Worm (Caenorhabditis elegans) whole organism, L4 larva: ENCODE measurements around the gene C26B9.6.

Source experiments
- F26F4.8 ChIP-seq: fragments of 200-800 bp; sonication (Bioruptor generic); conservative IDR thresholded peaks from 2 replicates; pipeline ENCODE4 v1.3.6; 2022; ENCODE audit warnings: missing genetic modification characterization, missing compliant biosample characterization
- F49E8.2 ChIP-seq: sonication (generic microtip); optimal IDR thresholded peaks from 2 replicates; lab custom pipeline; 2016; ENCODE audit warnings: missing compliant biosample characterization, mild to moderate bottlenecking, missing genetic modification characterization, borderline replicate concordance
- Y5F2A.4 ChIP-seq: fragments of 200-800 bp; sonication (Bioruptor generic); optimal IDR thresholded peaks from 2 replicates; lab custom pipeline; 2018; ENCODE audit warnings: mild to moderate bottlenecking, missing genetic modification characterization, missing compliant biosample characterization
- Y75B8A.6 ChIP-seq: fragments of 200-800 bp; sonication (Bioruptor generic); IDR thresholded peaks from 2 replicates; pipeline ENCODE4 v1.3.6; 2022; ENCODE audit warnings: missing genetic modification reagents, missing genetic modification characterization, missing compliant biosample characterization
- attf-4 ChIP-seq: sonication (generic microtip); optimal IDR thresholded peaks from 3 replicates; lab custom pipeline; 2017; ENCODE audit warnings: missing biosample characterization, missing genetic modification characterization
- ceh-20 ChIP-seq: fragments of 200-800 bp; sonication (Bioruptor generic); IDR thresholded peaks from 2 replicates; pipeline ENCODE4 v1.3.6; 2022; ENCODE audit warnings: missing genetic modification reagents, missing genetic modification characterization, missing compliant biosample characterization
- ceh-82 ChIP-seq: sonication (generic microtip); optimal IDR thresholded peaks from 2 replicates; lab custom pipeline; 2017; ENCODE audit warnings: missing biosample characterization, missing genetic modification characterization
- cey-2 ChIP-seq: sonication (generic microtip); optimal IDR thresholded peaks from 3 replicates; lab custom pipeline; 2017; ENCODE audit warnings: missing genetic modification characterization, mild to moderate bottlenecking, missing compliant biosample characterization, antibody characterized with exemption, borderline replicate concordance; ENCODE audit not compliant: insufficient read depth
- ctbp-1 ChIP-seq: fragments of 200-800 bp; sonication (Bioruptor generic); IDR thresholded peaks from 2 replicates; pipeline ENCODE4 v1.3.6; 2022; ENCODE audit warnings: missing genetic modification reagents, missing genetic modification characterization, missing compliant biosample characterization
- daf-16 ChIP-seq, 3 experiments: sonication (generic microtip); optimal IDR thresholded peaks; 2 replicates each; lab custom pipeline; 2016 to 2017; ENCODE audit warnings: missing genetic modification characterization in 3 of 3, missing genetic modification reagents in 3 of 3, mild to moderate bottlenecking in 2 of 3, missing compliant biosample characterization in 2 of 3, missing biosample characterization in 1 of 3, moderate library complexity in 1 of 3
- daf-19 ChIP-seq: fragments of 200-800 bp; sonication (Bioruptor generic); conservative IDR thresholded peaks from 2 replicates; pipeline ENCODE4 v1.3.6; 2022; ENCODE audit warnings: missing genetic modification characterization, missing compliant biosample characterization
- dmd-8 ChIP-seq: fragments of 200-800 bp; sonication (Bioruptor generic); IDR thresholded peaks from 2 replicates; pipeline ENCODE4 v1.3.6; 2022; ENCODE audit warnings: missing genetic modification characterization, missing compliant biosample characterization
- dpl-1 ChIP-seq: fragments of 150-350 bp; optimal IDR thresholded peaks from 2 replicates; lab custom pipeline; 2014; ENCODE audit warnings: missing biosample characterization, missing genetic modification reagents, missing genetic modification characterization
- duxl-1 ChIP-seq: sonication (generic microtip); optimal IDR thresholded peaks from 2 replicates; lab custom pipeline; 2016; ENCODE audit warnings: mild to moderate bottlenecking, missing genetic modification characterization, moderate library complexity, missing compliant biosample characterization; ENCODE audit not compliant: poor library complexity
- egl-27 ChIP-seq: sonication (generic microtip); optimal IDR thresholded peaks from 3 replicates; lab custom pipeline; 2017; ENCODE audit warnings: missing biosample characterization, missing genetic modification reagents, missing genetic modification characterization
- egl-43 ChIP-seq: fragments of 200-800 bp; sonication (Bioruptor generic); IDR thresholded peaks from 2 replicates; pipeline ENCODE4 v1.3.6; 2022; ENCODE audit warnings: missing genetic modification reagents, missing genetic modification characterization, missing compliant biosample characterization
- hmg-1.1 ChIP-seq: fragments of 200-800 bp; sonication (Bioruptor generic); IDR thresholded peaks from 2 replicates; pipeline ENCODE4 v1.3.6; 2022; ENCODE audit warnings: missing genetic modification reagents, missing genetic modification characterization, missing compliant biosample characterization
- jun-1 ChIP-seq: fragments of 150-350 bp; optimal IDR thresholded peaks from 2 replicates; lab custom pipeline; 2014; ENCODE audit warnings: missing biosample characterization, missing genetic modification reagents, missing genetic modification characterization
- lin-1 ChIP-seq: fragments of 200-800 bp; sonication (Bioruptor generic); IDR thresholded peaks from 2 replicates; pipeline ENCODE4 v1.3.6; 2022; ENCODE audit warnings: missing genetic modification reagents, missing genetic modification characterization, missing compliant biosample characterization
- lin-13 ChIP-seq: fragments of 150-350 bp; optimal IDR thresholded peaks from 2 replicates; lab custom pipeline; 2014; ENCODE audit warnings: missing biosample characterization, missing genetic modification reagents, missing genetic modification characterization
- lin-15B ChIP-seq: fragments of 150-350 bp; sonication (generic microtip); optimal IDR thresholded peaks from 3 replicates; lab custom pipeline; 2014; ENCODE audit warnings: missing biosample characterization, missing genetic modification characterization
- lin-39 ChIP-seq: fragments of 150-350 bp; optimal IDR thresholded peaks from 2 replicates; lab custom pipeline; 2014; ENCODE audit warnings: missing biosample characterization, missing genetic modification reagents, missing genetic modification characterization
- lir-3 ChIP-seq: sonication (generic microtip); optimal IDR thresholded peaks from 2 replicates; lab custom pipeline; 2016; ENCODE audit warnings: mild to moderate bottlenecking, missing genetic modification characterization, missing compliant biosample characterization
- lsy-2 ChIP-seq, 2 experiments: fragments of 150-350 bp in 1 of 2; sonication (generic microtip) in 1 of 2; optimal IDR thresholded peaks; 2 replicates each; lab custom pipeline; 2014 to 2017; ENCODE audit warnings: missing biosample characterization in 2 of 2, missing genetic modification characterization in 2 of 2
- madf-5 ChIP-seq, 2 experiments: fragments of 200-800 bp; sonication (Bioruptor generic); IDR thresholded peaks; 2 replicates each; pipeline ENCODE4 v1.3.6; 2022; ENCODE audit warnings: missing compliant biosample characterization in 2 of 2, missing genetic modification characterization in 2 of 2
- madf-9 ChIP-seq: fragments of 200-800 bp; sonication (Bioruptor generic); conservative IDR thresholded peaks from 2 replicates; pipeline ENCODE4 v1.3.6; 2022; ENCODE audit warnings: missing genetic modification reagents, missing genetic modification characterization, missing compliant biosample characterization
- mdt-29 ChIP-seq: fragments of 200-800 bp; sonication (Bioruptor generic); IDR thresholded peaks from 2 replicates; pipeline ENCODE4 v1.3.6; 2022; ENCODE audit warnings: missing genetic modification reagents, missing genetic modification characterization, missing compliant biosample characterization
- nhr-10 ChIP-seq: fragments of 150-350 bp; optimal IDR thresholded peaks from 2 replicates; lab custom pipeline; 2014; ENCODE audit warnings: missing biosample characterization, missing genetic modification characterization
- nhr-25 ChIP-seq: sonication (generic microtip); optimal IDR thresholded peaks from 2 replicates; lab custom pipeline; 2017; ENCODE audit warnings: missing genetic modification characterization, mild to moderate bottlenecking, missing compliant biosample characterization, antibody characterized with exemption, moderate library complexity, borderline replicate concordance; ENCODE audit not compliant: insufficient read depth
- nhr-48 ChIP-seq: sonication (generic microtip); optimal IDR thresholded peaks from 2 replicates; lab custom pipeline; 2016; ENCODE audit warnings: mild to moderate bottlenecking, missing genetic modification characterization, missing compliant biosample characterization
- php-3 ChIP-seq: fragments of 200-800 bp; sonication (Bioruptor generic); IDR thresholded peaks from 2 replicates; pipeline ENCODE4 v1.3.6; 2022; ENCODE audit warnings: missing genetic modification reagents, missing genetic modification characterization, missing compliant biosample characterization
- pqm-1 ChIP-seq: sonication (generic microtip); optimal IDR thresholded peaks from 2 replicates; lab custom pipeline; 2017; ENCODE audit warnings: missing biosample characterization, missing genetic modification characterization
- saeg-2 ChIP-seq: fragments of 200-800 bp; sonication (Bioruptor generic); IDR thresholded peaks from 2 replicates; pipeline ENCODE4 v1.3.6; 2022; ENCODE audit warnings: missing genetic modification reagents, missing genetic modification characterization, missing compliant biosample characterization
- sdz-12 ChIP-seq: fragments of 200-800 bp; sonication (Bioruptor generic); optimal IDR thresholded peaks from 2 replicates; lab custom pipeline; 2018; ENCODE audit warnings: mild to moderate bottlenecking, missing genetic modification characterization, missing compliant biosample characterization
- skn-1 ChIP-seq: fragments of 150-350 bp; optimal IDR thresholded peaks from 2 replicates; lab custom pipeline; 2014; ENCODE audit warnings: missing biosample characterization, missing genetic modification characterization
- snpc-4 ChIP-seq: fragments of 150-350 bp; optimal IDR thresholded peaks from 2 replicates; lab custom pipeline; 2014; ENCODE audit warnings: missing biosample characterization, missing genetic modification characterization
- tra-1 ChIP-seq: fragments of 200-800 bp; sonication (Bioruptor generic); IDR thresholded peaks from 2 replicates; pipeline ENCODE4 v1.3.6; 2022; ENCODE audit warnings: missing genetic modification reagents, missing genetic modification characterization, missing compliant biosample characterization
- unc-130 ChIP-seq: sonication (generic microtip); optimal IDR thresholded peaks from 2 replicates; lab custom pipeline; 2016; ENCODE audit warnings: missing genetic modification reagents, missing genetic modification characterization, missing compliant biosample characterization
- unc-39 ChIP-seq: sonication (generic microtip); optimal IDR thresholded peaks from 2 replicates; lab custom pipeline; 2017; ENCODE audit warnings: missing biosample characterization, missing genetic modification characterization
- unc-62 ChIP-seq, 3 experiments: fragments of 150-350 bp in 1 of 3; sonication (generic microtip); optimal IDR thresholded peaks in 2 of 3; peaks in 1 of 3; 1 replicate in 1 of 3; 2 replicates in 2 of 3; lab custom pipeline; 2014 to 2017; ENCODE audit warnings: missing biosample characterization in 3 of 3, missing genetic modification characterization in 3 of 3, missing genetic modification reagents in 3 of 3, missing genotype in 1 of 3
- vab-7 ChIP-seq: fragments of 200-800 bp; sonication (Bioruptor generic); IDR thresholded peaks from 2 replicates; pipeline ENCODE4 v1.3.6; 2022; ENCODE audit warnings: missing genetic modification reagents, missing genetic modification characterization, missing compliant biosample characterization
- zag-1 ChIP-seq: fragments of 150-350 bp; optimal IDR thresholded peaks from 2 replicates; lab custom pipeline; 2014; ENCODE audit warnings: missing biosample characterization, missing genetic modification characterization
- zfp-2 ChIP-seq: sonication (generic microtip); optimal IDR thresholded peaks from 2 replicates; lab custom pipeline; 2016; ENCODE audit warnings: mild to moderate bottlenecking, missing genetic modification characterization, missing compliant biosample characterization
- zip-2 ChIP-seq: fragments of 150-350 bp; optimal IDR thresholded peaks from 2 replicates; lab custom pipeline; 2014; ENCODE audit warnings: missing biosample characterization, missing genetic modification characterization
- ztf-11 ChIP-seq: fragments of 150-350 bp; optimal IDR thresholded peaks from 2 replicates; lab custom pipeline; 2014; ENCODE audit warnings: missing biosample characterization, missing genetic modification characterization
- ztf-7 ChIP-seq: fragments of 150-350 bp; optimal IDR thresholded peaks from 2 replicates; lab custom pipeline; 2014; ENCODE audit warnings: missing biosample characterization, missing genetic modification characterization

C26B9.6 gene

DNA sequence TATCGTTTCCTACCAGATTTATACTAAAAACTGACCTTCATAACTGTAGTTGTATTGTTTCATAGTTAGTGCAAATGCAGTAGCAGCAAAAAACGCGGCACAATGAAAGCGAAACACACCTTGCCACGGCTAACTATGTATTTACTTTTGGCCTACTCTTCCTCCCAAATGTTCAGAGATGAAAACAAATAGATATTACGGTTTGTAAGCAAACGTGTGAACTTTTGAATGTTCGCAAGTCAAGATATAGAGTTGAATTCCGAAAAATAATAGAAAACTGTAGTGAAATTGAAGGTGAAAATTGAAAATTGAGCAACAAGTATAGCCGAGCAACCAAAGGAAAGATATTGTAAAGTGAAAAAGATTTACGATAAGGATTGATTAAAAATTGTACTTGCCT lies 29.0 kb upstream of the C26B9.6 start, which contains the start of gene chtl-1:
Gene chtl-1 (minus strand): TSS at position 101 of the 400 bp plus-strand sequence.
- TF ChIP-seq F26F4.8 (GFP tag; lab: Robert Waterston, UW) = no peak
- no peak for TF ChIP-seq dmd-8
- no peak for TF ChIP-seq jun-1
- TF ChIP-seq cey-2 = no peak
- no peak for TF ChIP-seq daf-19 (GFP tag; lab: Robert Waterston, UW)
- TF ChIP-seq madf-9 (GFP tag; lab: Robert Waterston, UW) = no peak
- no peak for TF ChIP-seq duxl-1 (tag; lab: Kevin White, UChicago)
- TF ChIP-seq zfp-2 (tag; lab: Kevin White, UChicago) = no peak
- TF ChIP-seq skn-1 (tag; lab: Kevin White, UChicago) = no peak
- TF ChIP-seq egl-27 (tag; lab: Kevin White, UChicago) = no peak
- no peak for TF ChIP-seq F49E8.2 (tag; lab: Kevin White, UChicago)
- no peak for TF ChIP-seq tra-1
- TF ChIP-seq lsy-2 (tag; optimal IDR thresholded peaks at IDR 0.05; lab: Kevin White, UChicago) = no peak
- TF ChIP-seq zag-1 (tag; lab: Kevin White, UChicago) = no peak
- TF ChIP-seq saeg-2 (GFP tag; lab: Robert Waterston, UW) = no peak
- no peak for TF ChIP-seq sdz-12 (GFP tag; lab: Kevin White, UChicago)
- no peak for TF ChIP-seq php-3 (GFP tag; lab: Robert Waterston, UW)
- TF ChIP-seq unc-62 (GFP tag; optimal IDR thresholded peaks at IDR 0.05 in 1 of 2; lab: Kevin White, UChicago) = no peak
- no peak for TF ChIP-seq unc-62 (tag; optimal IDR thresholded peaks at IDR 0.05; lab: Kevin White, UChicago)
- no peak for TF ChIP-seq zip-2 (tag; lab: Kevin White, UChicago)
- TF ChIP-seq Y5F2A.4 = no peak

ce11 chrX:5360682-5361081 lies 25.4 kb upstream of the C26B9.6 start:
- TF ChIP-seq lin-13 (GFP tag; lab: Kevin White, UChicago) = no peak
- 0 out of 2 replicates have a peak, but pooled peaks have one; percentile 33 for TF ChIP-seq egl-43 (GFP tag; lab: Robert Waterston, UW)
- TF ChIP-seq ztf-11 = no peak
- TF ChIP-seq lir-3 (tag; lab: Kevin White, UChicago) = no peak
- TF ChIP-seq, all 104 proteins: peak for 1

DNA sequence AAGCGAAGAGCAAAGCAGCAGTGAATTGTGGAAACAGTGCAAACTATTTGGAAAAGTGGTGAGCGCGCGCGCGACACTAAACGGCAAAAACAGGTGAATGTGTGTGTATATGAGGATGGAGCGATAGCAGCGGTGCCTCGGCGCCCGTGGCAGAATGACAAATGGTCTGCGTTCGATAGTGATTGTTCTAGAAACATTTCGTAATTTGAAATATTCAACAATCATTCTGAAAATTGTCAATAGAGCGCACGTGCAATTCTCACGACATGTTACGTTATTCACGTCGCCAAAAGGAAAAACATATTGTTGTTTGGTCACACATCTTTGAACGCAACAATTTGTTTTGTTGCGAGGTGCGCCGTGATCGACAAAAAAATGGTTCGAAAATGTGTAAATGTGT lies 20.0 kb upstream of the C26B9.6 start:
- TF ChIP-seq nhr-48 (no peak), dpl-1 (GFP tag; lab: Kevin White, UChicago) (no peak), unc-130 (no peak), unc-62 (GFP tag; optimal IDR thresholded peaks at IDR 0.05 in 1 of 2; lab: Kevin White, UChicago) (no peak), unc-62 (tag; optimal IDR thresholded peaks at IDR 0.05; lab: Kevin White, UChicago) (no peak), ceh-82 (tag; lab: Kevin White, UChicago) (no peak), lin-15B (tag; lab: Kevin White, UChicago) (no peak), unc-39 (tag; lab: Kevin White, UChicago) (no peak), ztf-7 (tag; lab: Kevin White, UChicago) (no peak), madf-5 (GFP tag; IDR thresholded peaks at IDR 0.05; lab: Robert Waterston, UW) (no peak), nhr-10 (tag; lab: Kevin White, UChicago) (no peak), vab-7 (GFP tag; lab: Robert Waterston, UW) (no peak), ceh-20 (GFP tag; lab: Robert Waterston, UW) (no peak), lin-39 (tag; lab: Kevin White, UChicago) (no peak), pqm-1 (tag; lab: Kevin White, UChicago) (no peak), saeg-2 (GFP tag; lab: Robert Waterston, UW) (no peak), Y75B8A.6 (GFP tag; lab: Robert Waterston, UW) (0 out of 2 replicates have a peak, but pooled peaks have one; percentile 30), jun-1 (no peak), egl-43 (GFP tag; lab: Robert Waterston, UW) (no peak), attf-4 (no peak), lin-1 (no peak), nhr-25 (no peak), snpc-4 (tag; lab: Kevin White, UChicago) (no peak), cey-2 (no peak), hmg-1.1 (GFP tag; lab: Robert Waterston, UW) (no peak), duxl-1 (tag; lab: Kevin White, UChicago) (no peak), zip-2 (tag; lab: Kevin White, UChicago) (no peak), daf-16 (GFP tag; optimal IDR thresholded peaks at IDR 0.05; lab: Kevin White, UChicago) (no peak), daf-16 (tag; optimal IDR thresholded peaks at IDR 0.05; lab: Kevin White, UChicago) (peak; percentile 97), ctbp-1 (no peak), mdt-29 (GFP tag; lab: Robert Waterston, UW) (peak; percentile 35; the same call in 1 of the 2 replicates)
